Worm (Caenorhabditis elegans): Measurements from ENCODE around the gene tbce-1.

DNA sequence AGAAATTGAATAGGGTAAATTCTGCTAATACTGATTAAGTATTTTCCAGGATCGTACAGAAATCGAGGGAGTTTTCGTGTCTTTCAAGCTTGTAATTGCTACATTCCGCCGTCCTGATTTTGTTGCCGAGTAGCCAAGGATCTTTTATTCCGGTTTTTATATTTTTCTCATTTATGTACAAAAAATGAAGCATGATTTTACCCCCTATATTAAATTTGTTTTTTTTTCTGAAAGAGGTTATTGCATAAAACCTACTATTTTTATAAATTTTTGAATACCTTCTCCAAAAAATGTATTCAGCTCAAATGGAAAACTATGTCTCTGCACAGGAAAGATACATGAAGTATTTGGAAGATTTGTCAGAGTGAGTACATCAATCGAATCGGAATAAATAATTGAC lies 5.1 kb downstream of the tbce-1 start, which contains the start of gene F35H10.6:
- TF ChIP-seq elt-1 (tag; optimal IDR thresholded peaks at IDR 0.05) (no peak), ceh-82 (tag; optimal IDR thresholded peaks at IDR 0.05) (no peak), tbx-2 (tag; optimal IDR thresholded peaks at IDR 0.05) (no peak), unc-62 (GFP tag; optimal IDR thresholded peaks at IDR 0.05) (no peak), fkh-10 (GFP tag; optimal IDR thresholded peaks at IDR 0.05) (no peak), lsy-12 (tag; optimal IDR thresholded peaks at IDR 0.05) (no peak)
